Worm (Caenorhabditis elegans): Measurements from ENCODE around the gene spd-3.
A peak's percentile ranks its signal among the peaks of the same experiment; 100 is the strongest.

The spd-3 gene

ce11 chrIV:6790438-6791124, 28.1 kb downstream of the spd-3 start, which contains the start of the genes C17H12.2 and vha-8 (continued):
- TF ChIP-seq elt-4 (tag; optimal IDR thresholded peaks at IDR 0.05) (no peak), ceh-22 (tag; optimal IDR thresholded peaks at IDR 0.05) (no peak), ets-4 (tag; optimal IDR thresholded peaks at IDR 0.05) (peak; percentile 17), dmd-4 (tag; optimal IDR thresholded peaks at IDR 0.05; ENCODE audit: borderline replicate concordance) (no peak), K09A11.1 (tag; optimal IDR thresholded peaks at IDR 0.05; ENCODE audit: insufficient read depth) (no peak), rnt-1 (tag; optimal IDR thresholded peaks at IDR 0.05) (peak; percentile 75), odd-2 (tag; optimal IDR thresholded peaks at IDR 0.05) (no peak), ceh-14 (tag; optimal IDR thresholded peaks at IDR 0.05) (peak; percentile 10), fax-1 (tag; optimal IDR thresholded peaks at IDR 0.05) (no peak), che-1 (tag; optimal IDR thresholded peaks at IDR 0.05) (peak; percentile 8), ceh-30 (tag; optimal IDR thresholded peaks at IDR 0.05) (peak; percentile 71), ceh-31 (tag; optimal IDR thresholded peaks at IDR 0.05) (peak; percentile 85), unc-3 (GFP tag; conservative IDR thresholded peaks at IDR 0.05) (no peak), unc-3 (tag; optimal IDR thresholded peaks at IDR 0.05) (peak; percentile 22), sox-2 (GFP tag; IDR thresholded peaks at IDR 0.05) (no peak), C38D4.7 (GFP tag; optimal IDR thresholded peaks at IDR 0.05) (no peak), hlh-6 (tag; optimal IDR thresholded peaks at IDR 0.05) (no peak), lin-11 (tag; optimal IDR thresholded peaks at IDR 0.05) (no peak), nhr-11 (tag; optimal IDR thresholded peaks at IDR 0.05) (no peak), dve-1 (tag; optimal IDR thresholded peaks at IDR 0.05) (peak; percentile 75), ceh-24 (tag; optimal IDR thresholded peaks at IDR 0.05) (no peak), sox-4 (tag; optimal IDR thresholded peaks at IDR 0.05) (no peak), fkh-10 (GFP tag; optimal IDR thresholded peaks at IDR 0.05) (no peak), syd-9 (tag; optimal IDR thresholded peaks at IDR 0.05) (no peak), F13H6.1 (tag; optimal IDR thresholded peaks at IDR 0.05) (no peak), ceh-9 (tag; optimal IDR thresholded peaks at IDR 0.05) (no peak), pag-3 (tag; optimal IDR thresholded peaks at IDR 0.05; ENCODE audit: borderline replicate concordance) (no peak), ceh-48 (tag; optimal IDR thresholded peaks at IDR 0.05) (peak; percentile 62), K02D7.2 (tag; optimal IDR thresholded peaks at IDR 0.05) (no peak), C08G9.2 (tag; optimal IDR thresholded peaks at IDR 0.05) (peak; percentile 32), npax-4 (tag; optimal IDR thresholded peaks at IDR 0.05) (no peak), ahr-1 (tag; optimal IDR thresholded peaks at IDR 0.05) (no peak), unc-42 (tag; optimal IDR thresholded peaks at IDR 0.05) (peak; percentile 77), tbx-7 (tag; optimal IDR thresholded peaks at IDR 0.05) (no peak), nhr-232 (tag; optimal IDR thresholded peaks at IDR 0.05) (no peak), sdc-2 (tag; optimal IDR thresholded peaks at IDR 0.05) (no peak)

ce11 chrIV:6792380-6793309, 30.1 kb downstream of the spd-3 start:
- TF ChIP-seq gmeb-2 (tag; optimal IDR thresholded peaks at IDR 0.05) (no peak), ceh-6 (GFP tag; optimal IDR thresholded peaks at IDR 0.05) (no peak), sdc-2 (tag; optimal IDR thresholded peaks at IDR 0.05) (no peak), ztf-16 (tag; optimal IDR thresholded peaks at IDR 0.05) (no peak), ahr-1 (tag; optimal IDR thresholded peaks at IDR 0.05) (no peak), ceh-34 (tag; optimal IDR thresholded peaks at IDR 0.05) (no peak), ceh-18 (tag; optimal IDR thresholded peaks at IDR 0.05) (no peak), elt-2 (tag; optimal IDR thresholded peaks at IDR 0.05) (no peak), pros-1 (tag; optimal IDR thresholded peaks at IDR 0.05) (no peak), lim-6 (tag; optimal IDR thresholded peaks at IDR 0.05) (no peak), ceh-30 (tag; optimal IDR thresholded peaks at IDR 0.05) (no peak), C38D4.7 (GFP tag; optimal IDR thresholded peaks at IDR 0.05) (no peak), ttx-3 (tag; optimal IDR thresholded peaks at IDR 0.05) (no peak), mec-3 (tag; optimal IDR thresholded peaks at IDR 0.05; ENCODE audit: borderline replicate concordance) (no peak), ceh-31 (tag; optimal IDR thresholded peaks at IDR 0.05) (no peak), sox-2 (GFP tag; IDR thresholded peaks at IDR 0.05) (no peak), unc-42 (tag; optimal IDR thresholded peaks at IDR 0.05) (no peak), unc-3 (GFP tag; conservative IDR thresholded peaks at IDR 0.05) (no peak), unc-3 (tag; optimal IDR thresholded peaks at IDR 0.05) (no peak), che-1 (tag; optimal IDR thresholded peaks at IDR 0.05) (no peak)
